Worm (Caenorhabditis elegans) whole organism, midembryonic: Measurements from ENCODE around the gene ceh-24.

Experiments used
- T22C8.4 ChIP-seq: fragments of 200-800 bp; sonication (Bioruptor generic); IDR thresholded peaks from 2 replicates; pipeline ENCODE4 v1.3.6; 2022; ENCODE audit warnings: missing genetic modification characterization, missing compliant biosample characterization
- cog-1 ChIP-seq: sonication (generic microtip); optimal IDR thresholded peaks from 2 replicates; lab custom pipeline; 2016; ENCODE audit warnings: missing genetic modification characterization, missing compliant biosample characterization
- flt-1 ChIP-seq: fragments of 200-800 bp; sonication (Bioruptor generic); IDR thresholded peaks from 2 replicates; pipeline ENCODE4 v1.3.6; 2022; ENCODE audit warnings: missing genetic modification characterization, missing compliant biosample characterization
- klf-2 ChIP-seq: fragments of 200-800 bp; sonication (Bioruptor generic); conservative IDR thresholded peaks from 2 replicates; pipeline ENCODE4 v1.3.6; 2022; ENCODE audit warnings: missing genetic modification reagents, missing genetic modification characterization, missing compliant biosample characterization
- med-1 ChIP-seq: sonication (generic microtip); optimal IDR thresholded peaks from 2 replicates; lab custom pipeline; 2017; ENCODE audit warnings: missing genetic modification characterization, mild to moderate bottlenecking, missing compliant biosample characterization, antibody characterized with exemption, missing genetic modification reagents; ENCODE audit not compliant: insufficient read depth
- ref-1 ChIP-seq: fragments of 200-800 bp; sonication (Bioruptor generic); conservative IDR thresholded peaks from 2 replicates; pipeline ENCODE4 v1.3.6; 2022; ENCODE audit warnings: missing genetic modification reagents, missing genetic modification characterization, missing compliant biosample characterization
- tab-1 ChIP-seq: fragments of 200-800 bp; sonication (Bioruptor generic); IDR thresholded peaks from 2 replicates; pipeline ENCODE4 v1.3.6; 2022; ENCODE audit warnings: missing genetic modification characterization, missing compliant biosample characterization
- ztf-23 ChIP-seq: fragments of 200-800 bp; sonication (Bioruptor generic); IDR thresholded peaks from 2 replicates; pipeline ENCODE4 v1.3.6; 2022; ENCODE audit warnings: missing genetic modification reagents, missing genetic modification characterization, missing compliant biosample characterization
- ztf-29 ChIP-seq: fragments of 200-800 bp; sonication (Bioruptor generic); IDR thresholded peaks from 2 replicates; pipeline ENCODE4 v1.3.6; 2022; ENCODE audit warnings: missing genetic modification reagents, missing genetic modification characterization, missing compliant biosample characterization

The ceh-24 gene

ce11 chrV:13803902-13804301 lies 9.1 kb upstream of the ceh-24 start, which contains the start of gene swan-2:
Gene swan-2, minus strand, starts transcription at chrV:13804281.
- TF ChIP-seq T22C8.4 (GFP tag; lab: Robert Waterston, UW) = no peak
- no peak for TF ChIP-seq ztf-23 (GFP tag; lab: Robert Waterston, UW)
- no peak for TF ChIP-seq cog-1 (tag; lab: Kevin White, UChicago)
- no peak for TF ChIP-seq tab-1 (GFP tag; lab: Robert Waterston, UW)
- TF ChIP-seq ref-1 (GFP tag; lab: Robert Waterston, UW) = no peak
- no peak for TF ChIP-seq flt-1
- TF ChIP-seq med-1 = no peak
- no peak for TF ChIP-seq klf-2 (GFP tag; lab: Robert Waterston, UW)
- no peak for TF ChIP-seq ztf-29 (GFP tag; lab: Robert Waterston, UW)

ce11 chrV:13807232-13807631 lies 5.8 kb upstream of the ceh-24 start, which contains the start of gene swan-1:
Gene swan-1, minus strand, starts transcription at chrV:13807237.
- TF ChIP-seq ref-1 (GFP tag; lab: Robert Waterston, UW) (no peak), tab-1 (GFP tag; lab: Robert Waterston, UW) (no peak), flt-1 (no peak), ztf-29 (GFP tag; lab: Robert Waterston, UW) (no peak), cog-1 (tag; lab: Kevin White, UChicago) (no peak), med-1 (no peak), klf-2 (GFP tag; lab: Robert Waterston, UW) (no peak), T22C8.4 (GFP tag; lab: Robert Waterston, UW) (no peak), ztf-23 (GFP tag; lab: Robert Waterston, UW) (no peak)

- TF ChIP-seq ztf-23 (GFP tag; lab: Robert Waterston, UW) (no peak), T22C8.4 (GFP tag; lab: Robert Waterston, UW) (peak; percentile 59; the same call in 1 of the 2 replicates), flt-1 (0 out of 2 replicates have a peak, but pooled peaks have one; percentile 65), ztf-29 (GFP tag; lab: Robert Waterston, UW) (no peak), med-1 (no peak), cog-1 (tag; lab: Kevin White, UChicago) (peak; percentile 63), klf-2 (GFP tag; lab: Robert Waterston, UW) (no peak)
Measured at ce11 chrV:13808462-13808867, 4.6 kb upstream of the ceh-24 start.

ce11 chrV:13812330-13812729 lies 701 bp upstream of the ceh-24 start:
- TF ChIP-seq cog-1 (tag; lab: Kevin White, UChicago) = no peak
- no peak for TF ChIP-seq klf-2 (GFP tag; lab: Robert Waterston, UW)
- no peak for TF ChIP-seq T22C8.4 (GFP tag; lab: Robert Waterston, UW)
- no peak for TF ChIP-seq ref-1 (GFP tag; lab: Robert Waterston, UW)
- no peak for TF ChIP-seq ztf-23 (GFP tag; lab: Robert Waterston, UW)
- TF ChIP-seq flt-1 = no peak
- TF ChIP-seq ztf-29 (GFP tag; lab: Robert Waterston, UW) = no peak
- no peak for TF ChIP-seq tab-1 (GFP tag; lab: Robert Waterston, UW)
- TF ChIP-seq med-1 = no peak

ce11 chrV:13816877-13817276 lies 3.8 kb downstream of the ceh-24 start, which contains the start of gene F55B12.2:
Gene F55B12.2, minus strand, starts transcription at chrV:13816977.
- no peak for TF ChIP-seq tab-1 (GFP tag; lab: Robert Waterston, UW)
- no peak for TF ChIP-seq ztf-23 (GFP tag; lab: Robert Waterston, UW)
- TF ChIP-seq flt-1 = no peak
- no peak for TF ChIP-seq ref-1 (GFP tag; lab: Robert Waterston, UW)
- TF ChIP-seq klf-2 (GFP tag; lab: Robert Waterston, UW) = no peak
- no peak for TF ChIP-seq cog-1 (tag; lab: Kevin White, UChicago)
- no peak for TF ChIP-seq ztf-29 (GFP tag; lab: Robert Waterston, UW)
- TF ChIP-seq med-1 = no peak
- no peak for TF ChIP-seq T22C8.4 (GFP tag; lab: Robert Waterston, UW)

- TF ChIP-seq ref-1 (GFP tag; lab: Robert Waterston, UW) (no peak), cog-1 (tag; lab: Kevin White, UChicago) (peak; percentile 7)
Measured at ce11 chrV:13818824-13819408, 5.9 kb downstream of the ceh-24 start, which contains the start of gene sel-10. Gene sel-10, plus strand, starts transcription at chrV:13819361.

- TF ChIP-seq ref-1 (GFP tag; lab: Robert Waterston, UW) (no peak), klf-2 (GFP tag; lab: Robert Waterston, UW) (no peak), tab-1 (GFP tag; lab: Robert Waterston, UW) (no peak), flt-1 (no peak), cog-1 (tag; lab: Kevin White, UChicago) (no peak), med-1 (no peak), T22C8.4 (GFP tag; lab: Robert Waterston, UW) (no peak), ztf-29 (GFP tag; lab: Robert Waterston, UW) (no peak), ztf-23 (GFP tag; lab: Robert Waterston, UW) (no peak)
Measured at ce11 chrV:13822752-13823151, 9.7 kb downstream of the ceh-24 start, which contains the start of gene hpo-31. Gene hpo-31, plus strand, starts transcription at chrV:13823052.

- no peak for TF ChIP-seq tab-1 (GFP tag; lab: Robert Waterston, UW)
- no peak for TF ChIP-seq ztf-29 (GFP tag; lab: Robert Waterston, UW)
- TF ChIP-seq T22C8.4 (GFP tag; lab: Robert Waterston, UW) = no peak
- no peak for TF ChIP-seq med-1
- TF ChIP-seq ztf-23 (GFP tag; lab: Robert Waterston, UW) = no peak
- no peak for TF ChIP-seq flt-1
- TF ChIP-seq cog-1 (tag; lab: Kevin White, UChicago) = no peak
- TF ChIP-seq klf-2 (GFP tag; lab: Robert Waterston, UW) = no peak
- TF ChIP-seq ref-1 (GFP tag; lab: Robert Waterston, UW) = no peak
Measured at ce11 chrV:13827920-13828319, 14.9 kb downstream of the ceh-24 start, which contains the start of gene nrf-5. Gene nrf-5, plus strand, starts transcription at chrV:13828267.

- no peak for TF ChIP-seq ztf-23 (GFP tag; lab: Robert Waterston, UW)
- TF ChIP-seq tab-1 (GFP tag; lab: Robert Waterston, UW) = no peak
- no peak for TF ChIP-seq ztf-29 (GFP tag; lab: Robert Waterston, UW)
- TF ChIP-seq klf-2 (GFP tag; lab: Robert Waterston, UW) = no peak
- no peak for TF ChIP-seq med-1
- no peak for TF ChIP-seq T22C8.4 (GFP tag; lab: Robert Waterston, UW)
- no peak for TF ChIP-seq cog-1 (tag; lab: Kevin White, UChicago)
- no peak for TF ChIP-seq flt-1
- no peak for TF ChIP-seq ref-1 (GFP tag; lab: Robert Waterston, UW)
Measured at ce11 chrV:13830813-13831212, 17.8 kb downstream of the ceh-24 start, which contains the start of gene str-165. Gene str-165, plus strand, starts transcription at chrV:13831113.
